Worm (Caenorhabditis elegans) whole organism, L2 larva: ENCODE data around the gene F53F8.6.
A peak's percentile ranks its signal among the peaks of the same experiment; 100 is the strongest.

ENCODE experiments used
- C34F6.9 ChIP-seq: fragments of 150-350 bp; optimal IDR thresholded peaks from 2 replicates; lab custom pipeline; 2014; ENCODE audit warnings: missing biosample characterization, missing genetic modification characterization
- F13H6.1 ChIP-seq: sonication (generic microtip); optimal IDR thresholded peaks from 2 replicates; lab custom pipeline; 2016; ENCODE audit warnings: missing genetic modification characterization, missing compliant biosample characterization
- R02D3.7 ChIP-seq: fragments of 150-350 bp; optimal IDR thresholded peaks from 2 replicates; lab custom pipeline; 2014; ENCODE audit warnings: missing biosample characterization, missing genetic modification characterization
- Y55F3AM.14 ChIP-seq: fragments of 200-800 bp; sonication (Bioruptor generic); optimal IDR thresholded peaks from 2 replicates; lab custom pipeline; 2018; ENCODE audit warnings: mild to moderate bottlenecking, missing genetic modification characterization, missing compliant biosample characterization
- ZK546.5 ChIP-seq: sonication (generic microtip); optimal IDR thresholded peaks from 2 replicates; lab custom pipeline; 2017; ENCODE audit warnings: missing biosample characterization, missing genetic modification characterization
- alr-1 ChIP-seq: fragments of 150-350 bp; optimal IDR thresholded peaks from 2 replicates; lab custom pipeline; 2014; ENCODE audit warnings: missing biosample characterization, missing genetic modification characterization
- aly-2 ChIP-seq: fragments of 150-350 bp; optimal IDR thresholded peaks from 2 replicates; lab custom pipeline; 2014; ENCODE audit warnings: missing biosample characterization, missing genetic modification characterization
- ama-1 ChIP-seq: fragments of 150-350 bp; optimal IDR thresholded peaks from 2 replicates; lab custom pipeline; 2018; ENCODE audit warnings: inconsistent platforms
- blmp-1 ChIP-seq: sonication (generic microtip); optimal IDR thresholded peaks from 2 replicates; lab custom pipeline; 2017; ENCODE audit warnings: missing genetic modification characterization, mild to moderate bottlenecking, missing compliant biosample characterization, antibody characterized with exemption, moderate library complexity; ENCODE audit not compliant: insufficient read depth
- ceh-16 ChIP-seq: fragments of 150-350 bp; optimal IDR thresholded peaks from 2 replicates; lab custom pipeline; 2014; ENCODE audit warnings: missing biosample characterization, missing genetic modification characterization
- ceh-82 ChIP-seq: fragments of 150-350 bp; optimal IDR thresholded peaks from 2 replicates; lab custom pipeline; 2014; ENCODE audit warnings: missing biosample characterization, missing genetic modification characterization
- crh-2 ChIP-seq: sonication (generic microtip); optimal IDR thresholded peaks from 2 replicates; lab custom pipeline; 2017; ENCODE audit warnings: missing biosample characterization, missing genetic modification characterization
- dmd-4 ChIP-seq: sonication (generic microtip); optimal IDR thresholded peaks from 2 replicates; lab custom pipeline; 2017; ENCODE audit warnings: missing biosample characterization, missing genetic modification characterization
- egl-27 ChIP-seq: sonication (generic microtip); optimal IDR thresholded peaks from 3 replicates; lab custom pipeline; 2017; ENCODE audit warnings: missing biosample characterization, missing genetic modification reagents, missing genetic modification characterization
- elt-1 ChIP-seq: fragments of 150-350 bp; optimal IDR thresholded peaks from 2 replicates; lab custom pipeline; 2014; ENCODE audit warnings: missing biosample characterization, missing genetic modification characterization
- elt-3 ChIP-seq: sonication (generic microtip); optimal IDR thresholded peaks from 2 replicates; lab custom pipeline; 2017; ENCODE audit warnings: missing biosample characterization, missing genetic modification characterization
- fos-1 ChIP-seq: fragments of 150-350 bp; optimal IDR thresholded peaks from 2 replicates; lab custom pipeline; 2014; ENCODE audit warnings: missing biosample characterization, missing genetic modification characterization
- gmeb-1 ChIP-seq: fragments of 150-350 bp; optimal IDR thresholded peaks from 2 replicates; lab custom pipeline; 2014; ENCODE audit warnings: missing biosample characterization, missing genetic modification characterization
- lin-11 ChIP-seq: fragments of 150-350 bp; sonication (generic microtip); optimal IDR thresholded peaks from 2 replicates; lab custom pipeline; 2014; ENCODE audit warnings: missing biosample characterization, missing genetic modification characterization, inconsistent platforms, mixed read lengths
- lin-13 ChIP-seq: fragments of 150-350 bp; optimal IDR thresholded peaks from 2 replicates; lab custom pipeline; 2014; ENCODE audit warnings: missing biosample characterization, missing genetic modification reagents, missing genetic modification characterization
- lin-39 ChIP-seq: fragments of 150-350 bp; optimal IDR thresholded peaks from 2 replicates; lab custom pipeline; 2014; ENCODE audit warnings: missing biosample characterization, missing genetic modification reagents, missing genetic modification characterization
- lsy-2 ChIP-seq, 2 experiments: fragments of 150-350 bp in 1 of 2; sonication (generic microtip) in 1 of 2; optimal IDR thresholded peaks; 2 replicates each; lab custom pipeline; 2014 to 2017; ENCODE audit warnings: missing biosample characterization in 2 of 2, missing genetic modification characterization in 2 of 2
- mab-5 ChIP-seq: fragments of 150-350 bp; optimal IDR thresholded peaks from 2 replicates; lab custom pipeline; 2014; ENCODE audit warnings: missing biosample characterization, missing genetic modification characterization
- mbf-1 ChIP-seq: sonication (generic microtip); optimal IDR thresholded peaks from 2 replicates; lab custom pipeline; 2017; ENCODE audit warnings: missing biosample characterization, missing genetic modification characterization
- mdl-1 ChIP-seq, 2 experiments: fragments of 150-350 bp in 1 of 2; sonication (generic microtip) in 1 of 2; optimal IDR thresholded peaks; 2 replicates each; lab custom pipeline; 2017; ENCODE audit warnings: missing biosample characterization in 2 of 2, missing genetic modification characterization in 2 of 2
- nhr-10 ChIP-seq: sonication (generic microtip); optimal IDR thresholded peaks from 2 replicates; lab custom pipeline; 2017; ENCODE audit warnings: missing biosample characterization, missing genetic modification characterization
- nhr-11 ChIP-seq: fragments of 150-350 bp; optimal IDR thresholded peaks from 2 replicates; lab custom pipeline; 2014; ENCODE audit warnings: missing biosample characterization, missing genetic modification characterization
- nhr-12 ChIP-seq: fragments of 150-350 bp; optimal IDR thresholded peaks from 2 replicates; lab custom pipeline; 2014; ENCODE audit warnings: missing biosample characterization, missing genetic modification characterization
- nhr-129 ChIP-seq: fragments of 150-350 bp; optimal IDR thresholded peaks from 2 replicates; lab custom pipeline; 2014; ENCODE audit warnings: missing biosample characterization, missing genetic modification characterization
- nhr-21 ChIP-seq: fragments of 150-350 bp; optimal IDR thresholded peaks from 2 replicates; lab custom pipeline; 2014; ENCODE audit warnings: missing biosample characterization, missing genetic modification characterization
- nhr-23 ChIP-seq: fragments of 150-350 bp; optimal IDR thresholded peaks from 2 replicates; lab custom pipeline; 2014; ENCODE audit warnings: missing biosample characterization, missing genetic modification reagents, missing genetic modification characterization
- nhr-237 ChIP-seq: fragments of 150-350 bp; optimal IDR thresholded peaks from 2 replicates; lab custom pipeline; 2014; ENCODE audit warnings: missing biosample characterization, missing genetic modification characterization
- nhr-25 ChIP-seq: fragments of 150-350 bp; sonication (generic microtip); optimal IDR thresholded peaks from 3 replicates; lab custom pipeline; 2014; ENCODE audit warnings: missing biosample characterization, missing genetic modification characterization
- nhr-6 ChIP-seq: fragments of 150-350 bp; optimal IDR thresholded peaks from 2 replicates; lab custom pipeline; 2014; ENCODE audit warnings: missing biosample characterization, missing genetic modification characterization
- nhr-77 ChIP-seq: fragments of 150-350 bp; optimal IDR thresholded peaks from 2 replicates; lab custom pipeline; 2014; ENCODE audit warnings: missing biosample characterization, missing genetic modification characterization
- peb-1 ChIP-seq: fragments of 150-350 bp; optimal IDR thresholded peaks from 2 replicates; lab custom pipeline; 2014; ENCODE audit warnings: missing biosample characterization, missing genetic modification characterization
- sem-4 ChIP-seq: fragments of 150-350 bp; optimal IDR thresholded peaks from 2 replicates; lab custom pipeline; 2014; ENCODE audit warnings: missing biosample characterization, missing genetic modification reagents, missing genetic modification characterization
- skn-1 ChIP-seq: sonication (generic microtip); optimal IDR thresholded peaks from 2 replicates; lab custom pipeline; 2017; ENCODE audit warnings: missing biosample characterization, missing genetic modification characterization
- sma-3 ChIP-seq: sonication (generic microtip); optimal IDR thresholded peaks from 2 replicates; lab custom pipeline; 2016; ENCODE audit warnings: missing genetic modification reagents, missing genetic modification characterization, missing compliant biosample characterization
- sma-9 ChIP-seq, 2 experiments: fragments of 150-350 bp in 1 of 2; sonication (generic microtip) in 1 of 2; optimal IDR thresholded peaks; 2 replicates each; lab custom pipeline; 2014 to 2016; ENCODE audit warnings: missing genetic modification characterization in 2 of 2, mild to moderate bottlenecking in 1 of 2, missing biosample characterization in 1 of 2, missing compliant biosample characterization in 1 of 2, missing genetic modification reagents in 1 of 2, moderate library complexity in 1 of 2
- snpc-4 ChIP-seq: fragments of 150-350 bp; optimal IDR thresholded peaks from 2 replicates; lab custom pipeline; 2014; ENCODE audit warnings: missing biosample characterization, missing genetic modification characterization
- unc-39 ChIP-seq: fragments of 150-350 bp; optimal IDR thresholded peaks from 2 replicates; lab custom pipeline; 2014; ENCODE audit warnings: missing biosample characterization, missing genetic modification characterization
- unc-55 ChIP-seq: fragments of 150-350 bp; sonication (generic microtip); optimal IDR thresholded peaks from 3 replicates; lab custom pipeline; 2014; ENCODE audit warnings: missing biosample characterization, missing genetic modification reagents, missing genetic modification characterization
- unc-62 ChIP-seq: fragments of 150-350 bp; optimal IDR thresholded peaks from 2 replicates; lab custom pipeline; 2014; ENCODE audit warnings: missing biosample characterization, missing genetic modification reagents, missing genetic modification characterization
- zag-1 ChIP-seq: fragments of 150-350 bp; optimal IDR thresholded peaks from 2 replicates; lab custom pipeline; 2014; ENCODE audit warnings: missing biosample characterization, missing genetic modification characterization
- ztf-1 ChIP-seq: fragments of 200-800 bp; sonication (Bioruptor generic); conservative IDR thresholded peaks from 2 replicates; pipeline ENCODE4 v1.3.6; 2022; ENCODE audit warnings: missing genetic modification characterization, missing compliant biosample characterization
- ztf-11 ChIP-seq: sonication (generic microtip); optimal IDR thresholded peaks from 2 replicates; lab custom pipeline; 2017; ENCODE audit warnings: missing biosample characterization, missing genetic modification characterization
- ztf-4 ChIP-seq: fragments of 150-350 bp; optimal IDR thresholded peaks from 2 replicates; lab custom pipeline; 2014; ENCODE audit warnings: missing biosample characterization, missing genetic modification characterization

Gene F53F8.6

DNA sequence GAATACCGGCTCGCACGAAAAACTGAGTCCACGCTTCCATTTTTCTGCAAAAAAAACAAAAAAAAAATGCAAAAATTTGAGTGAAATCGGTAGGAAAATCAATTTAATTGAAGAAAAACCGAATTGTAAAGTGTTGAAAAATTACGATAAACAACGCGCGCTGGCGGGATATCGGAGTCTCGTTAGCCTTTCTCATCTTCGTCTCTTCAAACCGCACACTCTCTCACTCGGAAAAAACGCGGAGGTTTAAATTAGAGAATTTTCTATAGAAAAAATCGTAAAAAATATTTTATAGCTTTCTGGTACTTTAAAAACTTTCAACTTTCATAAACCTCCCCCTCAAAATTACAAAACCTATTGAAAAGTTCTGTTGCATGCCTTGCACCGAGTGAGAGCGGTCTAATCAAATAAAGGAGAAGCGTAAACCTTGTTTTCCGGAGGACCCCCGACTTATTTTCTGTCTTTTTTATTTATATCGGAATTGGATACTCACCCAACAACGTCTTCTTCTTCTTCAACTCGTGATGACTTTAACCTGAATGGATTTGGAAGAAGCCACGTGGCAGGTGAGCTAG, at the start of gene F53F8.6, which contains the start of gene F53F8.5:
Gene F53F8.6, plus strand, starts transcription at position 230 of the 575 bp plus-strand sequence.
Gene F53F8.5, minus strand, starts transcription at position 52 of the 575 bp plus-strand sequence.
- TF ChIP-seq gmeb-1 (tag; lab: Kevin White, UChicago) (peak; percentile 94), lsy-2 (tag; optimal IDR thresholded peaks at IDR 0.05; lab: Kevin White, UChicago) (peak; percentile 34 to 73), peb-1 (no peak), nhr-237 (no peak), elt-3 (tag; lab: Kevin White, UChicago) (no peak), lin-39 (tag; lab: Kevin White, UChicago) (no peak), Y55F3AM.14 (GFP tag; lab: Kevin White, UChicago) (no peak), lin-13 (peak; percentile 21), nhr-23 (no peak), mab-5 (tag; lab: Kevin White, UChicago) (peak; percentile 27), nhr-21 (no peak), snpc-4 (tag; lab: Kevin White, UChicago) (peak; percentile 64), ceh-82 (no peak), dmd-4 (no peak), R02D3.7 (tag; lab: Kevin White, UChicago) (no peak), alr-1 (tag; lab: Kevin White, UChicago) (no peak), ztf-4 (tag; lab: Kevin White, UChicago) (no peak), unc-62 (GFP tag; lab: Kevin White, UChicago) (no peak), nhr-77 (no peak), nhr-12 (tag; lab: Kevin White, UChicago) (no peak), unc-55 (GFP tag; lab: Kevin White, UChicago) (peak; percentile 70), ZK546.5 (tag; lab: Kevin White, UChicago) (no peak), zag-1 (no peak), fos-1 (tag; lab: Kevin White, UChicago) (no peak), nhr-11 (no peak), nhr-25 (tag; lab: Kevin White, UChicago) (no peak), ceh-16 (tag; lab: Kevin White, UChicago) (no peak), sma-9 (GFP tag; optimal IDR thresholded peaks at IDR 0.05; lab: Kevin White, UChicago) (peak; percentile 36), sma-9 (tag; optimal IDR thresholded peaks at IDR 0.05; lab: Kevin White, UChicago) (no peak), aly-2 (tag; lab: Kevin White, UChicago) (no peak), unc-39 (no peak), ama-1 (lab: Kevin White, UChicago) (no peak), blmp-1 (no peak), F13H6.1 (tag; lab: Kevin White, UChicago) (peak; percentile 18), mbf-1 (tag; lab: Kevin White, UChicago) (no peak), elt-1 (tag; lab: Kevin White, UChicago) (no peak), lin-11 (tag; lab: Kevin White, UChicago) (no peak), crh-2 (tag; lab: Kevin White, UChicago) (peak; percentile 55), mdl-1 (tag; optimal IDR thresholded peaks at IDR 0.05; lab: Kevin White, UChicago) (no peak), skn-1 (no peak), C34F6.9 (tag; lab: Kevin White, UChicago) (peak; percentile 69), ztf-1 (GFP tag; lab: Robert Waterston, UW) (no peak), nhr-6 (tag; lab: Kevin White, UChicago) (no peak), nhr-10 (no peak), nhr-129 (peak; percentile 9), egl-27 (tag; lab: Kevin White, UChicago) (no peak), sma-3 (GFP tag; lab: Kevin White, UChicago) (peak; percentile 24), sem-4 (no peak), ztf-11 (tag; lab: Kevin White, UChicago) (no peak)
